Worm (Caenorhabditis elegans) whole organism, L1 larva: ENCODE measurements around the gene Y39A3CL.3.

Experiments used
- C04F5.9 ChIP-seq: sonication (generic microtip); optimal IDR thresholded peaks from 2 replicates; lab custom pipeline; 2016; ENCODE audit warnings: missing genetic modification characterization, missing compliant biosample characterization
- Y116A8C.19 ChIP-seq: sonication (generic microtip); optimal IDR thresholded peaks from 2 replicates; lab custom pipeline; 2016; ENCODE audit warnings: missing compliant biosample characterization, missing genetic modification characterization, borderline replicate concordance
- aha-1 ChIP-seq: fragments of 150-350 bp; optimal IDR thresholded peaks from 2 replicates; lab custom pipeline; 2014; ENCODE audit warnings: missing biosample characterization, missing genetic modification characterization
- aly-2 ChIP-seq: fragments of 150-350 bp; optimal IDR thresholded peaks from 2 replicates; lab custom pipeline; 2014; ENCODE audit warnings: missing biosample characterization, missing genetic modification characterization
- ama-1 ChIP-seq: fragments of 150-350 bp; optimal IDR thresholded peaks from 2 replicates; lab custom pipeline; 2014
- blmp-1 ChIP-seq: fragments of 150-350 bp; optimal IDR thresholded peaks from 2 replicates; lab custom pipeline; 2014; ENCODE audit warnings: missing biosample characterization, missing genetic modification characterization
- ceh-8 ChIP-seq: fragments of 200-800 bp; sonication (Bioruptor generic); optimal IDR thresholded peaks from 2 replicates; lab custom pipeline; 2018; ENCODE audit warnings: mild to moderate bottlenecking, missing genetic modification characterization, moderate library complexity, missing compliant biosample characterization
- ceh-82 ChIP-seq, 3 experiments: fragments of 150-350 bp in 1 of 3; sonication (generic microtip) in 2 of 3; optimal IDR thresholded peaks; 2 replicates each; lab custom pipeline; 2014 to 2017; ENCODE audit warnings: missing biosample characterization in 3 of 3, missing genetic modification characterization in 3 of 3
- ceh-88 ChIP-seq: fragments of 200-800 bp; sonication (Bioruptor generic); IDR thresholded peaks from 2 replicates; pipeline ENCODE4 v1.3.6; 2022; ENCODE audit warnings: missing genetic modification characterization, missing compliant biosample characterization
- ceh-90 ChIP-seq: sonication (generic microtip); optimal IDR thresholded peaks from 2 replicates; lab custom pipeline; 2016; ENCODE audit warnings: missing genetic modification characterization, missing compliant biosample characterization
- dpl-1 ChIP-seq, 3 experiments: fragments of 150-350 bp in 2 of 3; sonication (generic microtip) in 1 of 3; optimal IDR thresholded peaks; 2 replicates each; lab custom pipeline; 2014 to 2017; ENCODE audit warnings: missing biosample characterization in 3 of 3, missing genetic modification characterization in 3 of 3, missing genetic modification reagents in 3 of 3
- dsc-1 ChIP-seq: sonication (generic microtip); optimal IDR thresholded peaks from 2 replicates; lab custom pipeline; 2016; ENCODE audit warnings: mild to moderate bottlenecking, missing genetic modification characterization, missing compliant biosample characterization
- efl-3 ChIP-seq: fragments of 200-800 bp; sonication (Bioruptor generic); optimal IDR thresholded peaks from 2 replicates; lab custom pipeline; 2018; ENCODE audit warnings: mild to moderate bottlenecking, missing genetic modification characterization, missing compliant biosample characterization
- egl-13 ChIP-seq: sonication (generic microtip); optimal IDR thresholded peaks from 2 replicates; lab custom pipeline; 2016; ENCODE audit warnings: missing genotype, missing genetic modification reagents, missing genetic modification characterization, missing compliant biosample characterization
- elt-2 ChIP-seq: sonication (generic microtip); optimal IDR thresholded peaks from 2 replicates; lab custom pipeline; 2016; ENCODE audit warnings: missing genetic modification characterization, mild to moderate bottlenecking, inconsistent platforms, missing compliant biosample characterization, missing genetic modification reagents
- elt-3 ChIP-seq, 6 experiments: fragments of 150-350 bp in 1 of 6; sonication (generic microtip); optimal IDR thresholded peaks; 2 replicates each; lab custom pipeline; 2017 to 2018; ENCODE audit warnings: missing biosample characterization in 6 of 6, missing genetic modification characterization in 6 of 6, inconsistent platforms in 1 of 6
- ets-5 ChIP-seq: fragments of 200-800 bp; sonication (Bioruptor generic); IDR thresholded peaks from 2 replicates; pipeline ENCODE4 v1.3.6; 2022; ENCODE audit warnings: missing genetic modification characterization, missing compliant biosample characterization
- fkh-10 ChIP-seq: sonication (generic microtip); optimal IDR thresholded peaks from 2 replicates; lab custom pipeline; 2017; ENCODE audit warnings: missing biosample characterization, missing genetic modification reagents, missing genetic modification characterization
- fkh-4 ChIP-seq: sonication (generic microtip); optimal IDR thresholded peaks from 2 replicates; lab custom pipeline; 2016; ENCODE audit warnings: missing compliant biosample characterization, missing genetic modification characterization, borderline replicate concordance
- fkh-8 ChIP-seq: sonication (generic microtip); optimal IDR thresholded peaks from 2 replicates; lab custom pipeline; 2016; ENCODE audit warnings: mild to moderate bottlenecking, missing genetic modification characterization, missing compliant biosample characterization
- hpl-2 ChIP-seq: fragments of 150-350 bp; optimal IDR thresholded peaks from 2 replicates; lab custom pipeline; 2014; ENCODE audit warnings: missing biosample characterization, missing genetic modification reagents, missing genetic modification characterization
- irx-1 ChIP-seq: sonication (generic microtip); optimal IDR thresholded peaks from 2 replicates; lab custom pipeline; 2016; ENCODE audit warnings: missing genetic modification characterization, missing compliant biosample characterization
- isw-1 ChIP-seq: fragments of 200-800 bp; sonication (Bioruptor generic); IDR thresholded peaks from 2 replicates; pipeline ENCODE4 v1.3.6; 2022; ENCODE audit warnings: missing genetic modification characterization, missing compliant biosample characterization
- lin-13 ChIP-seq: fragments of 150-350 bp; optimal IDR thresholded peaks from 2 replicates; lab custom pipeline; 2014; ENCODE audit warnings: missing biosample characterization, missing genetic modification reagents, missing genetic modification characterization
- lin-14 ChIP-seq: fragments of 200-800 bp; sonication (Bioruptor generic); optimal IDR thresholded peaks from 2 replicates; lab custom pipeline; 2018; ENCODE audit warnings: mild to moderate bottlenecking, missing genetic modification characterization, moderate library complexity, missing compliant biosample characterization
- lin-15B ChIP-seq: fragments of 150-350 bp; sonication (generic microtip); optimal IDR thresholded peaks from 3 replicates; lab custom pipeline; 2014; ENCODE audit warnings: missing biosample characterization, missing genetic modification characterization
- lin-35 ChIP-seq, 2 experiments: fragments of 150-350 bp; optimal IDR thresholded peaks; 2 replicates each; lab custom pipeline; 2014; ENCODE audit warnings: missing biosample characterization in 2 of 2, missing genetic modification characterization in 2 of 2, missing genetic modification reagents in 2 of 2
- lin-39 ChIP-seq: fragments of 150-350 bp; optimal IDR thresholded peaks from 2 replicates; lab custom pipeline; 2014; ENCODE audit warnings: missing biosample characterization, missing genetic modification reagents, missing genetic modification characterization
- mab-9 ChIP-seq: fragments of 200-800 bp; sonication (Bioruptor generic); IDR thresholded peaks from 2 replicates; pipeline ENCODE4 v1.3.6; 2022; ENCODE audit warnings: missing genetic modification reagents, missing genetic modification characterization, missing compliant biosample characterization
- mdl-1 ChIP-seq, 2 experiments: fragments of 150-350 bp; optimal IDR thresholded peaks; 2 replicates each; lab custom pipeline; 2014 to 2017; ENCODE audit warnings: missing biosample characterization in 2 of 2, missing genetic modification characterization in 2 of 2, inconsistent platforms in 1 of 2
- mef-2 ChIP-seq: fragments of 150-350 bp; optimal IDR thresholded peaks from 2 replicates; lab custom pipeline; 2014; ENCODE audit warnings: missing biosample characterization, missing genetic modification characterization
- nhr-12 ChIP-seq: sonication (generic microtip); optimal IDR thresholded peaks from 2 replicates; lab custom pipeline; 2017; ENCODE audit warnings: missing biosample characterization, missing genetic modification characterization
- nhr-47 ChIP-seq: sonication (generic microtip); optimal IDR thresholded peaks from 2 replicates; lab custom pipeline; 2016; ENCODE audit warnings: mild to moderate bottlenecking, missing genetic modification characterization, moderate library complexity, missing compliant biosample characterization
- nhr-71 ChIP-seq: sonication (generic microtip); optimal IDR thresholded peaks from 2 replicates; lab custom pipeline; 2016; ENCODE audit warnings: mild to moderate bottlenecking, missing genetic modification characterization, moderate library complexity, missing compliant biosample characterization
- nhr-76 ChIP-seq: sonication (generic microtip); optimal IDR thresholded peaks from 2 replicates; lab custom pipeline; 2017; ENCODE audit warnings: missing biosample characterization, missing genetic modification characterization
- nhr-90 ChIP-seq: sonication (generic microtip); optimal IDR thresholded peaks from 2 replicates; lab custom pipeline; 2016; ENCODE audit warnings: mild to moderate bottlenecking, missing genetic modification characterization, missing compliant biosample characterization; ENCODE audit not compliant: poor library complexity
- pag-3 ChIP-seq: sonication (generic microtip); optimal IDR thresholded peaks from 2 replicates; lab custom pipeline; 2017; ENCODE audit warnings: missing genetic modification characterization, mild to moderate bottlenecking, missing compliant biosample characterization, antibody characterized with exemption, borderline replicate concordance; ENCODE audit not compliant: insufficient read depth
- pqm-1 ChIP-seq: sonication (generic microtip); optimal IDR thresholded peaks from 3 replicates; lab custom pipeline; 2017; ENCODE audit warnings: missing biosample characterization, missing genetic modification characterization
- snpc-4 ChIP-seq: fragments of 150-350 bp; optimal IDR thresholded peaks from 2 replicates; lab custom pipeline; 2014; ENCODE audit warnings: missing biosample characterization, missing genetic modification characterization
- snu-23 ChIP-seq: sonication (generic microtip); optimal IDR thresholded peaks from 2 replicates; lab custom pipeline; 2016; ENCODE audit warnings: missing genetic modification characterization, missing compliant biosample characterization
- tbx-2 ChIP-seq: sonication (generic microtip); optimal IDR thresholded peaks from 2 replicates; lab custom pipeline; 2016; ENCODE audit warnings: missing genetic modification characterization, missing compliant biosample characterization
- tlp-1 ChIP-seq: fragments of 150-350 bp; optimal IDR thresholded peaks from 2 replicates; lab custom pipeline; 2014; ENCODE audit warnings: missing biosample characterization, missing genetic modification characterization
- unc-30 ChIP-seq: sonication (generic microtip); optimal IDR thresholded peaks from 2 replicates; lab custom pipeline; 2017; ENCODE audit warnings: missing biosample characterization, missing genetic modification characterization
- unc-62 ChIP-seq: fragments of 150-350 bp; optimal IDR thresholded peaks from 2 replicates; lab custom pipeline; 2014; ENCODE audit warnings: missing biosample characterization, missing genetic modification reagents, missing genetic modification characterization
- unc-86 ChIP-seq: sonication (generic microtip); optimal IDR thresholded peaks from 2 replicates; lab custom pipeline; 2016; ENCODE audit warnings: missing genetic modification characterization, missing compliant biosample characterization
- xbp-1 ChIP-seq: sonication (generic microtip); optimal IDR thresholded peaks from 2 replicates; lab custom pipeline; 2016; ENCODE audit warnings: missing genetic modification characterization, missing compliant biosample characterization
- zag-1 ChIP-seq: fragments of 150-350 bp; optimal IDR thresholded peaks from 2 replicates; lab custom pipeline; 2014; ENCODE audit warnings: missing biosample characterization, missing genetic modification characterization
- zip-4 ChIP-seq: fragments of 200-800 bp; sonication (Bioruptor generic); optimal IDR thresholded peaks from 2 replicates; lab custom pipeline; 2018; ENCODE audit warnings: mild to moderate bottlenecking, missing genetic modification characterization, moderate library complexity, missing compliant biosample characterization
- ztf-11 ChIP-seq, 2 experiments: sonication (generic microtip); optimal IDR thresholded peaks; 2 replicates each; lab custom pipeline; 2016 to 2017; ENCODE audit warnings: missing genetic modification characterization in 2 of 2, missing biosample characterization in 1 of 2, missing compliant biosample characterization in 1 of 2

Gene Y39A3CL.3

ce11 chrIII:1819049-1819597 lies 41.5 kb downstream of the Y39A3CL.3 start (continued):
- TF ChIP-seq blmp-1 (tag; lab: Kevin White, UChicago) (peak; percentile 20), pag-3 (tag; lab: Kevin White, UChicago) (no peak), mab-9 (GFP tag; lab: Robert Waterston, UW) (no peak), hpl-2 (GFP tag; lab: Kevin White, UChicago) (no peak), ets-5 (GFP tag; lab: Robert Waterston, UW) (no peak), snu-23 (GFP tag; lab: Kevin White, UChicago) (peak; percentile 62), aly-2 (tag; lab: Kevin White, UChicago) (no peak), tbx-2 (tag; lab: Kevin White, UChicago) (no peak), lin-13 (GFP tag; lab: Kevin White, UChicago) (peak; percentile 5), ztf-11 (tag; optimal IDR thresholded peaks at IDR 0.05; lab: Kevin White, UChicago) (no peak), elt-3 (tag; optimal IDR thresholded peaks at IDR 0.05; lab: Kevin White, UChicago) (no peak), pqm-1 (tag; lab: Kevin White, UChicago) (no peak), zag-1 (tag; lab: Kevin White, UChicago) (no peak), fkh-8 (tag; lab: Kevin White, UChicago) (peak; percentile 18), nhr-47 (tag; lab: Kevin White, UChicago) (peak; percentile 19), lin-14 (GFP tag; lab: Kevin White, UChicago) (peak; percentile 91), zip-4 (no peak), fkh-4 (tag; lab: Kevin White, UChicago) (no peak), ama-1 (lab: Kevin White, UChicago) (no peak), nhr-76 (no peak), unc-62 (no peak), aha-1 (tag; lab: Kevin White, UChicago) (no peak), lin-39 (no peak), nhr-71 (tag; lab: Kevin White, UChicago) (peak; percentile 54), nhr-90 (tag; lab: Kevin White, UChicago) (no peak), Y116A8C.19 (no peak), fkh-10 (GFP tag; lab: Kevin White, UChicago) (no peak), efl-3 (GFP tag; lab: Kevin White, UChicago) (no peak), irx-1 (tag; lab: Kevin White, UChicago) (no peak), ceh-8 (GFP tag; lab: Kevin White, UChicago) (no peak), isw-1 (GFP tag; lab: Robert Waterston, UW) (no peak)

ce11 chrIII:1824264-1824922 lies 46.8 kb downstream of the Y39A3CL.3 start, which contains the start of the genes pvf-1 and Y39A3CL.7:
Gene pvf-1, minus strand, starts transcription at chrIII:1824314.
Gene Y39A3CL.7, plus strand, starts transcription at chrIII:1824919.
- TF ChIP-seq egl-13 (tag; lab: Kevin White, UChicago) (no peak), snpc-4 (tag; lab: Kevin White, UChicago) (no peak), unc-86 (tag; lab: Kevin White, UChicago) (peak; percentile 25), nhr-12 (tag; lab: Kevin White, UChicago) (no peak), xbp-1 (tag; lab: Kevin White, UChicago) (peak; percentile 53), pag-3 (tag; lab: Kevin White, UChicago) (no peak), lin-39 (no peak), unc-30 (tag; lab: Kevin White, UChicago) (no peak), lin-14 (GFP tag; lab: Kevin White, UChicago) (no peak), C04F5.9 (tag; lab: Kevin White, UChicago) (no peak), zip-4 (no peak), ceh-82 (tag; optimal IDR thresholded peaks at IDR 0.05; lab: Kevin White, UChicago) (peak in 2 of 3 experiments; percentile 18 to 26), ceh-90 (tag; lab: Kevin White, UChicago) (no peak), tlp-1 (tag; lab: Kevin White, UChicago) (no peak), ztf-11 (tag; optimal IDR thresholded peaks at IDR 0.05; lab: Kevin White, UChicago) (no peak), nhr-47 (tag; lab: Kevin White, UChicago) (no peak), mdl-1 (tag; optimal IDR thresholded peaks at IDR 0.05; lab: Kevin White, UChicago) (peak in 1 of 2 experiments; percentile 19), mab-9 (GFP tag; lab: Robert Waterston, UW) (no peak), dsc-1 (tag; lab: Kevin White, UChicago) (peak; percentile 35), mef-2 (tag; lab: Kevin White, UChicago) (no peak), lin-15B (tag; lab: Kevin White, UChicago) (no peak), lin-35 (GFP tag; optimal IDR thresholded peaks at IDR 0.05; lab: Kevin White, UChicago) (peak; percentile 0 to 47), blmp-1 (tag; lab: Kevin White, UChicago) (no peak), ama-1 (lab: Kevin White, UChicago) (no peak), ceh-88 (GFP tag; lab: Robert Waterston, UW) (no peak), dpl-1 (GFP tag; optimal IDR thresholded peaks at IDR 0.05; lab: Kevin White, UChicago) (peak in 2 of 3 experiments; percentile 42 to 43), elt-2 (tag; lab: Kevin White, UChicago) (no peak)
